Worm (Caenorhabditis elegans) whole organism, L1 larva: ENCODE results near the gene F28F9.3.

ENCODE experiments used
- C04F5.9 ChIP-seq: sonication (generic microtip); optimal IDR thresholded peaks from 2 replicates; lab custom pipeline; 2016; ENCODE audit warnings: missing genetic modification characterization, missing compliant biosample characterization
- alr-1 ChIP-seq: fragments of 200-800 bp; sonication (Bioruptor generic); optimal IDR thresholded peaks from 2 replicates; lab custom pipeline; 2018; ENCODE audit warnings: borderline replicate concordance, mild to moderate bottlenecking, missing genetic modification characterization, missing compliant biosample characterization
- blmp-1 ChIP-seq: fragments of 150-350 bp; optimal IDR thresholded peaks from 2 replicates; lab custom pipeline; 2014; ENCODE audit warnings: missing biosample characterization, missing genetic modification characterization
- fkh-10 ChIP-seq: sonication (generic microtip); optimal IDR thresholded peaks from 2 replicates; lab custom pipeline; 2017; ENCODE audit warnings: missing biosample characterization, missing genetic modification reagents, missing genetic modification characterization
- lin-15B ChIP-seq: fragments of 150-350 bp; sonication (generic microtip); optimal IDR thresholded peaks from 3 replicates; lab custom pipeline; 2014; ENCODE audit warnings: missing biosample characterization, missing genetic modification characterization
- lin-39 ChIP-seq: fragments of 150-350 bp; optimal IDR thresholded peaks from 2 replicates; lab custom pipeline; 2014; ENCODE audit warnings: missing biosample characterization, missing genetic modification reagents, missing genetic modification characterization
- mab-9 ChIP-seq: fragments of 200-800 bp; sonication (Bioruptor generic); IDR thresholded peaks from 2 replicates; pipeline ENCODE4 v1.3.6; 2022; ENCODE audit warnings: missing genetic modification reagents, missing genetic modification characterization, missing compliant biosample characterization
- nhr-11 ChIP-seq: fragments of 150-350 bp; optimal IDR thresholded peaks from 2 replicates; lab custom pipeline; 2014; ENCODE audit warnings: missing biosample characterization, missing genetic modification characterization
- nhr-237 ChIP-seq: fragments of 150-350 bp; optimal IDR thresholded peaks from 2 replicates; lab custom pipeline; 2014; ENCODE audit warnings: missing biosample characterization, missing genetic modification characterization
- nhr-77 ChIP-seq: fragments of 150-350 bp; optimal IDR thresholded peaks from 2 replicates; lab custom pipeline; 2014; ENCODE audit warnings: missing biosample characterization, missing genetic modification characterization
- nhr-84 ChIP-seq: sonication (generic microtip); optimal IDR thresholded peaks from 2 replicates; lab custom pipeline; 2017; ENCODE audit warnings: missing biosample characterization, missing genetic modification characterization
- skn-1 ChIP-seq: fragments of 150-350 bp; optimal IDR thresholded peaks from 2 replicates; lab custom pipeline; 2014; ENCODE audit warnings: missing biosample characterization, missing genetic modification characterization
- swsn-7 ChIP-seq: sonication (generic microtip); optimal IDR thresholded peaks from 2 replicates; lab custom pipeline; 2016; ENCODE audit warnings: missing genetic modification characterization, missing compliant biosample characterization

DNA sequence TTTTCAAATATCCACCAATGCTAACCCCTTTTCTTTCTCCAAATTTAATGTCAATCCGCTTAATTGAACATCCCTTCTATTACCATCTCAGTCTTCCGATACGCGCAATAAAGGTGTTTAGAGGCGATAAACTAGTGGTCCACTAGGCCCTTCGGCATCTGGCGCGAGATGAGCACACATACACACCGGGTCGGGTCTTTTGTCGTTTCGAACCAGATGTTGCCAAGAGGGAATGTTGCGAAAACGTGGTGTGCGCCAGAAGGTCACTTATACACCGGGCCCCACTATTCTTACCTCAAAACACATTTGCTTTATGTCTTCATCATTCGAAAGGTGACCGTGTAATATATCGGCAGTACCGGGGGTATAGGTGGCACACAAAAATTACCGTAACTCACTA, 17.3 kb downstream of the F28F9.3 start:
- no peak for TF ChIP-seq fkh-10 (GFP tag; lab: Kevin White, UChicago)
- TF ChIP-seq nhr-77: no peak
- no peak for TF ChIP-seq alr-1
- TF ChIP-seq nhr-11 (tag; lab: Kevin White, UChicago): no peak
- TF ChIP-seq swsn-7: no peak
- no peak for TF ChIP-seq nhr-237 (tag; lab: Kevin White, UChicago)
- no peak for TF ChIP-seq nhr-84 (tag; lab: Kevin White, UChicago)
- no peak for TF ChIP-seq mab-9
- TF ChIP-seq C04F5.9: no peak
- TF ChIP-seq skn-1 (tag; lab: Kevin White, UChicago): no peak
- TF ChIP-seq lin-15B (tag; lab: Kevin White, UChicago): no peak
- no peak for TF ChIP-seq lin-39 (tag; lab: Kevin White, UChicago)
- no peak for TF ChIP-seq blmp-1
